Fruit fly (Drosophila melanogaster) whole organism, embryonic: Measurements from ENCODE around the gene NK7.1.

Experiments
- Blimp-1 ChIP-seq: fragments of 200-800 bp; sonication (Bioruptor generic); optimal IDR thresholded peaks from 3 replicates; lab custom pipeline; 2018; ENCODE audit warnings: missing biosample characterization, missing genetic modification characterization, mild to moderate bottlenecking, moderate library complexity, missing genetic modification reagents
- CG12744 ChIP-seq: fragments of 200-800 bp; sonication (Bioruptor generic); optimal IDR thresholded peaks from 2 replicates; lab custom pipeline; 2016; ENCODE audit warnings: missing biosample characterization, missing genetic modification characterization
- CG2116 ChIP-seq: fragments of 200-800 bp; sonication (Bioruptor generic); optimal IDR thresholded peaks from 3 replicates; lab custom pipeline; 2018; ENCODE audit warnings: missing biosample characterization, mild to moderate bottlenecking, missing genetic modification characterization
- E2f2 ChIP-seq: fragments of 200-800 bp; sonication (Bioruptor generic); IDR thresholded peaks from 2 replicates; pipeline ENCODE4 v1.3.6; 2022; ENCODE audit warnings: missing biosample characterization, missing genetic modification characterization
- HLH3B ChIP-seq: fragments of 200-800 bp; sonication (Bioruptor generic); IDR thresholded peaks from 2 replicates; pipeline ENCODE4 v1.3.6; 2022; ENCODE audit warnings: missing biosample characterization, missing genetic modification characterization
- Rfx ChIP-seq: fragments of 200-800 bp; sonication (Bioruptor generic); IDR thresholded peaks from 2 replicates; pipeline ENCODE4 v1.3.6; 2022; ENCODE audit warnings: missing biosample characterization, missing genetic modification characterization
- Scr ChIP-seq: fragments of 200-800 bp; sonication (Bioruptor generic); IDR thresholded peaks from 2 replicates; pipeline ENCODE4 v1.3.6; 2022; ENCODE audit warnings: missing biosample characterization, missing genetic modification characterization; ENCODE audit not compliant: partially characterized antibody
- danr ChIP-seq: fragments of 200-800 bp; sonication (Bioruptor generic); IDR thresholded peaks from 2 replicates; pipeline ENCODE4 v1.3.6; 2022; ENCODE audit warnings: missing biosample characterization, missing genetic modification characterization
- gem ChIP-seq: fragments of 200-800 bp; sonication (Bioruptor generic); optimal IDR thresholded peaks from 2 replicates; lab custom pipeline; 2019; ENCODE audit warnings: missing biosample characterization, mild to moderate bottlenecking, missing genetic modification characterization, moderate library complexity

DNA sequence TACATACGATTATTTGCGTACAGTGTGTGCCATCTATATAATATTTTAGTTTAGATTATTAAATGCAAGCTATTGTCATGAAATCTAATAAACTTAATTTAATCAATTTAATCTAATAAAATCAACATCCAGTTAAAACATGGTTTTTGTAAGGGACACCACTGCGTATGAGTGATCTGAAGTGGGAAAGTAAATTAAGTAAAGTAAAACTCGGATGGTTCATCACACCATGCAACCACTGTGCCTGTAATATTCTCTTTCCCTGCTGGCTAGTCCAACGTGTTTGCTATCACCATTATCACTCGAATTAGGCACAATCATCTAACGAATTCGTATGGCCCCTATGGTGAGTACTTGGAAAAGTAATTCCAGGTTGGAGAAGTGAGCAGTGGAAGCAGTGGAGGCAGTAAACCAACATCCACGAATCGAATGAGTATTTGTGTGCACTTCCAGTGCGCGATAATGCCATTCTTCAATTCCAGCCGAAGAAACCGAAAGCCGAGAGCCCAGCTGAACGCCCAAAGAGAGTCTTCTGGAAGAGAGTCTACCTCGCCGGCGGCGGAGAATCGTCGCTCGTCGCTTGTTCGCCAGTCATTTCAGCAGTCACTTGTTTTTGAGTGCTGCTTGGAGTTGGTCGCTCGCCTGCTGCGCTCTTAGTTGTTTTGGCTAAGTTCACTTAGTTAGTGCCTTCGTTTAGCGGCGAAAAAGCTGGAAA is 83.9 kb downstream of the NK7.1 start, which contains the start of gene red:
- peak; percentile 51; the same call in 1 of the 2 replicates for TF ChIP-seq E2f2 (GFP tag; lab: Robert Waterston, UW)
- TF ChIP-seq HLH3B (GFP tag; lab: Robert Waterston, UW) = peak; percentile 74
- TF ChIP-seq CG12744 (GFP tag; lab: Kevin White, UChicago) = peak; percentile 1
- TF ChIP-seq CG2116 = peak; percentile 24
- TF ChIP-seq Scr (GFP tag; lab: Robert Waterston, UW) = no peak
- TF ChIP-seq Blimp-1 (GFP tag; lab: Kevin White, UChicago) = peak; percentile 72
- TF ChIP-seq gem (tag; lab: Kevin White, UChicago) = peak; percentile 85
- peak; percentile 84 for TF ChIP-seq Rfx (GFP tag; lab: Robert Waterston, UW)
- TF ChIP-seq danr = peak; percentile 58; the same call in 1 of the 2 replicates
